Worm (Caenorhabditis elegans): Measurements from ENCODE around the gene taf-10.

DNA sequence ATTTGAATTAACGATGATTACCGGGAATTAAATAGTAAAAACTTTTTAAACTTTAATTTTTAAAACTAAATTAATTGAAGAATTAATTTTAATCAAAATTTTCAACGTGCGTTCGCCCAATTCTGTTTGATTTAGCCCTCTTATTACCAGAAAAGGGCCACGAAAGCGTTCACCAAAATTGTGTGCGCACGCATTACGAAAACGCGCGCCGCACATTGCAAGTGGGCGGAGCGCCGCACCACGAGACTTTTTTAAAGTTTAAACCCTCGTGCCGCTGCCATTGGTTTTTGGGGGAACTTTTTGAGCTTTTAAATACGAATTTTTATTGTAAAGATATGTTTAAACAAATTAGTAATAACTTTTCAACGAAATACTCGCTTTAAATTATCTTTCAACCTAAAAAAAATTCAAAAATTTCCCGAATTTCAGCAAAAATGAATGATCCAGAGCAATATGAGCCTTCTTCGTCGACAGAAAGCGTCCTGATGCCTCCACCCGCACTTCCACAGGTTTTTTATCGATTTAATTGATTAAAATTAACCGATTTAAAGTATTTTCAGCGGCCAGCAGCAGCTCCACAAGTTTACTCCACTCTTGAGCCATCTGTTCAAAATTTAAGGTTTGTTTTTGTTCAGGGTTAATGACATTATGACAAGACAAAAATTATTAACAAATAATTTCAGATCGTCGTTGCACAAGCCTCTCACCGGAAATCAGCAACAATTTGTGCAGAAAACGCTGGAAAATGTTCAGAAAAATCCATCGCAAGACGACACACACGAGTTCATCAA lies at the start of gene taf-10:
- TF ChIP-seq lin-13 (GFP tag; optimal IDR thresholded peaks at IDR 0.05) (no peak), unc-130 (tag; optimal IDR thresholded peaks at IDR 0.05) (peak; percentile 24), nhr-76 (tag; optimal IDR thresholded peaks at IDR 0.05) (no peak)

Data from whole organism, L1 larva.